Worm (Caenorhabditis elegans) whole organism, L4 larva: ENCODE results near the gene fbxb-16.
A peak's percentile ranks its signal among the peaks of the same experiment; 100 is the strongest.

Source experiments
- D1046.2 ChIP-seq: fragments of 200-800 bp; sonication (Bioruptor generic); IDR thresholded peaks from 2 replicates; pipeline ENCODE4 v1.3.6; 2022; ENCODE audit warnings: missing genetic modification characterization, missing compliant biosample characterization
- F10B5.3 ChIP-seq: sonication (generic microtip); optimal IDR thresholded peaks from 2 replicates; lab custom pipeline; 2016; ENCODE audit warnings: mild to moderate bottlenecking, missing genetic modification characterization, missing compliant biosample characterization
- F26F4.8 ChIP-seq: fragments of 200-800 bp; sonication (Bioruptor generic); conservative IDR thresholded peaks from 2 replicates; pipeline ENCODE4 v1.3.6; 2022; ENCODE audit warnings: missing genetic modification characterization, missing compliant biosample characterization
- F37D6.2 ChIP-seq: sonication (generic microtip); optimal IDR thresholded peaks from 2 replicates; lab custom pipeline; 2016; ENCODE audit warnings: mild to moderate bottlenecking, missing genetic modification characterization, missing compliant biosample characterization
- F44E2.7 ChIP-seq: fragments of 200-800 bp; sonication (Bioruptor generic); IDR thresholded peaks from 2 replicates; pipeline ENCODE4 v2.1.2; 2022; ENCODE audit warnings: missing genetic modification characterization, missing compliant biosample characterization
- T26A8.4 ChIP-seq: fragments of 200-800 bp; sonication (Bioruptor generic); IDR thresholded peaks from 2 replicates; pipeline ENCODE4 v1.3.6; 2022; ENCODE audit warnings: missing genetic modification characterization, missing compliant biosample characterization
- Y48G9A.11 ChIP-seq: fragments of 200-800 bp; sonication (Bioruptor generic); IDR thresholded peaks from 2 replicates; pipeline ENCODE4 v1.3.6; 2022; ENCODE audit warnings: missing genetic modification reagents, missing genetic modification characterization, missing compliant biosample characterization
- Y75B8A.6 ChIP-seq: fragments of 200-800 bp; sonication (Bioruptor generic); IDR thresholded peaks from 2 replicates; pipeline ENCODE4 v1.3.6; 2022; ENCODE audit warnings: missing genetic modification reagents, missing genetic modification characterization, missing compliant biosample characterization
- aha-1 ChIP-seq: fragments of 150-350 bp; peaks from one replicate; lab custom pipeline; 2014; ENCODE audit warnings: missing biosample characterization, missing genetic modification characterization
- ama-1 ChIP-seq: fragments of 150-350 bp; optimal IDR thresholded peaks from 2 replicates; lab custom pipeline; 2014; ENCODE audit warnings: inconsistent platforms, mixed read lengths
- attf-4 ChIP-seq: sonication (generic microtip); optimal IDR thresholded peaks from 3 replicates; lab custom pipeline; 2017; ENCODE audit warnings: missing biosample characterization, missing genetic modification characterization
- ceh-20 ChIP-seq: fragments of 200-800 bp; sonication (Bioruptor generic); IDR thresholded peaks from 2 replicates; pipeline ENCODE4 v1.3.6; 2022; ENCODE audit warnings: missing genetic modification reagents, missing genetic modification characterization, missing compliant biosample characterization
- ces-1 ChIP-seq: fragments of 150-350 bp; sonication (generic microtip); optimal IDR thresholded peaks from 4 replicates; lab custom pipeline; 2014; ENCODE audit warnings: missing biosample characterization, missing genetic modification reagents, missing genetic modification characterization
- cey-2 ChIP-seq: sonication (generic microtip); optimal IDR thresholded peaks from 3 replicates; lab custom pipeline; 2017; ENCODE audit warnings: missing genetic modification characterization, mild to moderate bottlenecking, missing compliant biosample characterization, antibody characterized with exemption, borderline replicate concordance; ENCODE audit not compliant: insufficient read depth
- daf-19 ChIP-seq: fragments of 200-800 bp; sonication (Bioruptor generic); conservative IDR thresholded peaks from 2 replicates; pipeline ENCODE4 v1.3.6; 2022; ENCODE audit warnings: missing genetic modification characterization, missing compliant biosample characterization
- daf-8 ChIP-seq: fragments of 200-800 bp; sonication (Bioruptor generic); IDR thresholded peaks from 2 replicates; pipeline ENCODE4 v1.3.6; 2022; ENCODE audit warnings: missing genetic modification characterization, missing compliant biosample characterization
- dpl-1 ChIP-seq: fragments of 150-350 bp; optimal IDR thresholded peaks from 2 replicates; lab custom pipeline; 2014; ENCODE audit warnings: missing biosample characterization, missing genetic modification reagents, missing genetic modification characterization
- duxl-1 ChIP-seq: sonication (generic microtip); optimal IDR thresholded peaks from 2 replicates; lab custom pipeline; 2016; ENCODE audit warnings: mild to moderate bottlenecking, missing genetic modification characterization, moderate library complexity, missing compliant biosample characterization; ENCODE audit not compliant: poor library complexity
- dve-1 ChIP-seq: sonication (generic microtip); optimal IDR thresholded peaks from 2 replicates; lab custom pipeline; 2017; ENCODE audit warnings: antibody characterized with exemption, mild to moderate bottlenecking, missing genetic modification characterization, missing compliant biosample characterization; ENCODE audit not compliant: insufficient read depth
- egl-43 ChIP-seq: fragments of 200-800 bp; sonication (Bioruptor generic); IDR thresholded peaks from 2 replicates; pipeline ENCODE4 v1.3.6; 2022; ENCODE audit warnings: missing genetic modification reagents, missing genetic modification characterization, missing compliant biosample characterization
- fos-1 ChIP-seq: fragments of 150-350 bp; optimal IDR thresholded peaks from 2 replicates; lab custom pipeline; 2014; ENCODE audit warnings: missing biosample characterization, missing genetic modification characterization
- gei-8 ChIP-seq: fragments of 200-800 bp; sonication (Bioruptor generic); optimal IDR thresholded peaks from 2 replicates; lab custom pipeline; 2018; ENCODE audit warnings: mild to moderate bottlenecking, missing genetic modification characterization, missing compliant biosample characterization
- lin-1 ChIP-seq: fragments of 200-800 bp; sonication (Bioruptor generic); IDR thresholded peaks from 2 replicates; pipeline ENCODE4 v1.3.6; 2022; ENCODE audit warnings: missing genetic modification reagents, missing genetic modification characterization, missing compliant biosample characterization
- lin-13 ChIP-seq: fragments of 150-350 bp; optimal IDR thresholded peaks from 2 replicates; lab custom pipeline; 2014; ENCODE audit warnings: missing biosample characterization, missing genetic modification reagents, missing genetic modification characterization
- lir-3 ChIP-seq: sonication (generic microtip); optimal IDR thresholded peaks from 2 replicates; lab custom pipeline; 2016; ENCODE audit warnings: mild to moderate bottlenecking, missing genetic modification characterization, missing compliant biosample characterization
- madf-5 ChIP-seq, 2 experiments: fragments of 200-800 bp; sonication (Bioruptor generic); IDR thresholded peaks; 2 replicates each; pipeline ENCODE4 v1.3.6; 2022; ENCODE audit warnings: missing compliant biosample characterization in 2 of 2, missing genetic modification characterization in 2 of 2
- madf-9 ChIP-seq: fragments of 200-800 bp; sonication (Bioruptor generic); conservative IDR thresholded peaks from 2 replicates; pipeline ENCODE4 v1.3.6; 2022; ENCODE audit warnings: missing genetic modification reagents, missing genetic modification characterization, missing compliant biosample characterization
- mep-1 ChIP-seq: fragments of 150-350 bp; sonication (generic microtip); optimal IDR thresholded peaks from 3 replicates; lab custom pipeline; 2014; ENCODE audit warnings: missing biosample characterization, missing genetic modification characterization
- mxl-2 ChIP-seq: fragments of 200-800 bp; sonication (Bioruptor generic); conservative IDR thresholded peaks from 2 replicates; pipeline ENCODE4 v1.3.6; 2022; ENCODE audit warnings: missing genetic modification reagents, missing genetic modification characterization, missing compliant biosample characterization
- mxl-3 ChIP-seq: fragments of 200-800 bp; sonication (Bioruptor generic); optimal IDR thresholded peaks from 2 replicates; lab custom pipeline; 2018; ENCODE audit warnings: mild to moderate bottlenecking, missing genetic modification characterization, missing compliant biosample characterization
- nhr-10 ChIP-seq: fragments of 150-350 bp; optimal IDR thresholded peaks from 2 replicates; lab custom pipeline; 2014; ENCODE audit warnings: missing biosample characterization, missing genetic modification characterization
- nhr-28 ChIP-seq: fragments of 150-350 bp; optimal IDR thresholded peaks from 2 replicates; lab custom pipeline; 2014; ENCODE audit warnings: missing biosample characterization, missing genetic modification characterization
- nhr-76 ChIP-seq: fragments of 150-350 bp; optimal IDR thresholded peaks from 2 replicates; lab custom pipeline; 2014; ENCODE audit warnings: missing biosample characterization, missing genetic modification characterization
- pha-4 ChIP-seq, 2 experiments: fragments of 150-350 bp in 1 of 2; fragments of 200-800 bp in 1 of 2; sonication (Bioruptor generic) in 1 of 2; IDR thresholded peaks in 1 of 2; optimal IDR thresholded peaks in 1 of 2; 2 replicates each; pipeline versions ENCODE4 v1.3.6 to Lab custom; 2014 to 2022; ENCODE audit warnings: missing genetic modification characterization in 2 of 2, missing genetic modification reagents in 2 of 2, missing biosample characterization in 1 of 2, missing compliant biosample characterization in 1 of 2
- pqm-1 ChIP-seq: sonication (generic microtip); optimal IDR thresholded peaks from 2 replicates; lab custom pipeline; 2017; ENCODE audit warnings: missing biosample characterization, missing genetic modification characterization
- set-16 ChIP-seq: fragments of 200-800 bp; sonication (Bioruptor generic); IDR thresholded peaks from 2 replicates; pipeline ENCODE4 v1.3.6; 2022; ENCODE audit warnings: missing genetic modification reagents, missing genetic modification characterization, missing compliant biosample characterization
- unc-39 ChIP-seq: sonication (generic microtip); optimal IDR thresholded peaks from 2 replicates; lab custom pipeline; 2017; ENCODE audit warnings: missing biosample characterization, missing genetic modification characterization
- unc-62 ChIP-seq, 3 experiments: fragments of 150-350 bp in 1 of 3; sonication (generic microtip); optimal IDR thresholded peaks in 2 of 3; peaks in 1 of 3; 1 replicate in 1 of 3; 2 replicates in 2 of 3; lab custom pipeline; 2014 to 2017; ENCODE audit warnings: missing biosample characterization in 3 of 3, missing genetic modification characterization in 3 of 3, missing genetic modification reagents in 3 of 3, missing genotype in 1 of 3
- zip-11 ChIP-seq: fragments of 200-800 bp; sonication (Bioruptor generic); IDR thresholded peaks from 2 replicates; pipeline ENCODE4 v1.3.6; 2022; ENCODE audit warnings: missing genetic modification characterization, missing compliant biosample characterization

fbxb-16 gene

DNA sequence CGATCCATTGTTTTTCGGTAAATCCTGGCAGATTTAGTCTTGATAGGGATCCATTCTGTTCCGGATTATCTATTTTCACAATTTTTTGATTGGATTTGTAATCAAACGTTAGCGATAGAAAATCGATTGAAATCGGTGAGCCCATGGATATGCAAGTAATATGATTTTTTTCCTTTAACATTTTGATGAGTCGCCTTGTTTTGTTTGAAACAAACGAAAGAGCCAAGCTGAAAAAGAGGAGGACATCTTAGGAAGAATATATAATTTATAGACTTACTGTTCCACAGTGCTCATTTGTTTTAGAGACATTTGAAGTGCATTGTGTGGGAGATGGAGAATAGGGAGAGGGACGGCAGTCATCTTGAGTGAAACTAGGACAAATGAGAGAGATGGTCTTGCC, 37.1 kb upstream of the fbxb-16 start, which contains the start of the genes fbxb-18 and fbxb-19:
TSS of gene fbxb-18 (minus strand) at position 101 of the 400 bp plus-strand sequence.
TSS of gene fbxb-19 (minus strand) at position 369 of the 400 bp plus-strand sequence.
- TF ChIP-seq nhr-10 (tag; lab: Kevin White, UChicago) (no peak), duxl-1 (tag; lab: Kevin White, UChicago) (no peak), lin-13 (GFP tag; lab: Kevin White, UChicago) (no peak), zip-11 (no peak), mep-1 (tag; lab: Kevin White, UChicago) (no peak), Y75B8A.6 (GFP tag; lab: Robert Waterston, UW) (no peak), egl-43 (GFP tag; lab: Robert Waterston, UW) (no peak), gei-8 (GFP tag; lab: Kevin White, UChicago) (no peak), attf-4 (tag; lab: Kevin White, UChicago) (no peak), fos-1 (tag; lab: Kevin White, UChicago) (no peak), lin-1 (GFP tag; lab: Robert Waterston, UW) (no peak), D1046.2 (GFP tag; lab: Robert Waterston, UW) (no peak), Y48G9A.11 (GFP tag; lab: Robert Waterston, UW) (no peak), set-16 (GFP tag; lab: Robert Waterston, UW) (no peak), F10B5.3 (no peak), F37D6.2 (tag; lab: Kevin White, UChicago) (no peak), cey-2 (tag; lab: Kevin White, UChicago) (no peak), unc-39 (tag; lab: Kevin White, UChicago) (no peak)
- TF ChIP-seq, all 104 proteins: peak for 0

ce11 chrII:1683742-1684141, 32.0 kb upstream of the fbxb-16 start, which contains the start of gene fbxb-25:
Gene fbxb-25 (plus strand): TSS chrII:1684042.
- TF ChIP-seq duxl-1 (tag; lab: Kevin White, UChicago) (peak; percentile 53), aha-1 (tag; lab: Kevin White, UChicago) (peak; percentile 39), pha-4 (GFP tag; IDR thresholded peaks at IDR 0.05; lab: Robert Waterston, UW) (no peak), pha-4 (tag; optimal IDR thresholded peaks at IDR 0.05; lab: Kevin White, UChicago) (no peak), T26A8.4 (GFP tag; lab: Robert Waterston, UW) (no peak), ces-1 (no peak), nhr-76 (no peak), nhr-28 (tag; lab: Kevin White, UChicago) (no peak)

ce11 chrII:1682218-1682617, 30.5 kb upstream of the fbxb-16 start, which contains the start of gene fbxb-26:
Gene fbxb-26 (plus strand): TSS chrII:1682518.
- TF ChIP-seq cey-2 (tag; lab: Kevin White, UChicago) (no peak), mxl-3 (GFP tag; lab: Kevin White, UChicago) (no peak), pqm-1 (no peak), dpl-1 (no peak), ama-1 (no peak), unc-39 (tag; lab: Kevin White, UChicago) (no peak)

DNA sequence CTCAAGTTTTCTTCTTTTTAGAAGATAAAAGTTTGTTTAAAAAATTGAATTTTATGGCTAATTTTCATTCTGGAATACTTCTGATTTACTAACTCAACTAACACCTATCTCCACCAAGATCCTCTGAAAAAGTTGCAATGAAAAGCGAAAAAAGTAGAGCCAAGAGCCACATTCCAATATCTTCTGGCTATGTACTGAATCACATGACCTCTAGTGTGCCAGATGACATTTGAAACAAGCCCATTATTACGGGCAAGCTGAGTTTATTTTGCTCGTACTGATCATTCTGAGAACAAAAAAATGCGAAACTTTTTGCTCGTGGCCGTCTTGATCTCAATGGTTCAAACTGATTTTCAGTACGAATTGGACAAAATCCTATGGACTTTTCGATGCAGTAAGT, 27.4 kb upstream of the fbxb-16 start, which contains the start of gene irld-36:
TSS of gene irld-36 (plus strand) at position 301 of the 400 bp plus-strand sequence.
- no peak for TF ChIP-seq madf-5 (GFP tag; IDR thresholded peaks at IDR 0.05; lab: Robert Waterston, UW)
- TF ChIP-seq dve-1 (tag; lab: Kevin White, UChicago) = no peak
- no peak for TF ChIP-seq lir-3 (tag; lab: Kevin White, UChicago)
- no peak for TF ChIP-seq F26F4.8 (GFP tag; lab: Robert Waterston, UW)
- no peak for TF ChIP-seq F10B5.3
- no peak for TF ChIP-seq D1046.2 (GFP tag; lab: Robert Waterston, UW)
- TF ChIP-seq fos-1 (tag; lab: Kevin White, UChicago) = no peak
- no peak for TF ChIP-seq attf-4 (tag; lab: Kevin White, UChicago)

DNA sequence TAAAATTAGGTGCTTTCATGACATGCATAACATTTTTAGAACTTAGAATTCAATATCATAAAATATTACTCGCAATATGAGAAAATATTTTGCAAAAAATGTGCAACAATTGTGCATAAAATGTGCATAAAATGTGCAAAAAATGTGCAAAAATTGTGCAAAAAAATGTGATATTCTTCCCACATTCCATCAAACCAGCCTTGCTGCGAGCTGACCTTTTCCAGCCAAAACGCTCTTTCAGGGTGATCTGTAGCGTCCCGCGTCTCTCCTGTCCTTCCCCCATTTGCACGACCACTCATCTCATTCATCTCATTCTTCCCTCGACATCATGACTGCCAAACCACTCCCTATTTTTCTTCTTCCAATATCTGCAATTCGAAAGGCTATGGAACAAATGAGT, 24.4 kb upstream of the fbxb-16 start, which contains the start of gene fbxb-17:
TSS of gene fbxb-17 (plus strand) at position 301 of the 400 bp plus-strand sequence.
- TF ChIP-seq ceh-20 (no peak), mxl-2 (GFP tag; lab: Robert Waterston, UW) (no peak), daf-8 (GFP tag; lab: Robert Waterston, UW) (no peak), unc-62 (GFP tag; optimal IDR thresholded peaks at IDR 0.05 in 1 of 2; lab: Kevin White, UChicago) (peak in 1 of 2 experiments; percentile 5), unc-62 (tag; optimal IDR thresholded peaks at IDR 0.05; lab: Kevin White, UChicago) (no peak), F44E2.7 (GFP tag; lab: Robert Waterston, UW) (no peak), daf-19 (GFP tag; lab: Robert Waterston, UW) (no peak), madf-9 (no peak), pha-4 (GFP tag; IDR thresholded peaks at IDR 0.05; lab: Robert Waterston, UW) (no peak), pha-4 (tag; optimal IDR thresholded peaks at IDR 0.05; lab: Kevin White, UChicago) (no peak)
- TF ChIP-seq, all 104 proteins: peak for 1
